Fruit fly (Drosophila melanogaster) whole organism, adult: ENCODE measurements around the gene CG12984.

ENCODE experiments used
- CG5204 ChIP-seq: fragments of 200-800 bp; sonication (Bioruptor generic); optimal IDR thresholded peaks from 2 replicates; lab custom pipeline; 2016; ENCODE audit warnings: missing biosample characterization, missing genetic modification characterization
- Mnt ChIP-seq: fragments of 200-800 bp; sonication (Bioruptor generic); optimal IDR thresholded peaks from 2 replicates; lab custom pipeline; 2016; ENCODE audit warnings: missing biosample characterization, mild to moderate bottlenecking, missing genetic modification characterization
- bab1 ChIP-seq: fragments of 200-800 bp; sonication (Bioruptor generic); optimal IDR thresholded peaks from 3 replicates; lab custom pipeline; 2019; ENCODE audit warnings: missing biosample characterization, mild to moderate bottlenecking, missing genetic modification characterization, moderate library complexity
- cic ChIP-seq: fragments of 200-800 bp; sonication (Bioruptor generic); optimal IDR thresholded peaks from 2 replicates; lab custom pipeline; 2017; ENCODE audit warnings: missing biosample characterization, mild to moderate bottlenecking, missing genetic modification characterization, moderate library complexity
- ovo ChIP-seq: fragments of 200-800 bp; sonication (Bioruptor generic); optimal IDR thresholded peaks from 2 replicates; lab custom pipeline; 2016; ENCODE audit warnings: missing biosample characterization, missing genetic modification characterization
- toe ChIP-seq: fragments of 200-800 bp; sonication (Bioruptor generic); optimal IDR thresholded peaks from 2 replicates; lab custom pipeline; 2016; ENCODE audit warnings: missing biosample characterization, missing genetic modification characterization

- TF ChIP-seq ovo (GFP tag; lab: Kevin White, UChicago): no peak
- TF ChIP-seq toe (GFP tag; lab: Kevin White, UChicago): no peak
- no peak for TF ChIP-seq cic
- TF ChIP-seq Mnt: no peak
- no peak for TF ChIP-seq CG5204 (GFP tag; lab: Kevin White, UChicago)
- TF ChIP-seq bab1 (GFP tag; lab: Kevin White, UChicago): no peak
These were observed 3.6 kb upstream of the CG12984 start for dm6 chr3L:20987895-20988294.
